Fruit fly (Drosophila melanogaster): Measurements from ENCODE around the gene SP1029.
A peak's percentile ranks its signal among the peaks of the same experiment; 100 is the strongest.

dm6 chr3R:29256811-29257439 is 6.7 kb upstream of the SP1029 start:
- TF ChIP-seq EcR (GFP tag; optimal IDR thresholded peaks at IDR 0.05), result no peak
- TF ChIP-seq CG32121 (GFP tag; IDR thresholded peaks at IDR 0.05), result no peak
- TF ChIP-seq CG9948 (tag; optimal IDR thresholded peaks at IDR 0.05), result peak; percentile 80
- peak; percentile 45; the same call in 1 of the 2 replicates for TF ChIP-seq Ets98B (GFP tag; IDR thresholded peaks at IDR 0.05)
- peak; percentile 61 for TF ChIP-seq CG14655 (GFP tag; optimal IDR thresholded peaks at IDR 0.05)
- peak; percentile 86 for TF ChIP-seq CG4496 (GFP tag; IDR thresholded peaks at IDR 0.05)
- TF ChIP-seq CG12605 (GFP tag; IDR thresholded peaks at IDR 0.05), result peak; percentile 30; the same call in 1 of the 2 replicates
- TF ChIP-seq D1 (tag; optimal IDR thresholded peaks at IDR 0.05), result peak; percentile 31
- TF ChIP-seq CG8301 (tag; optimal IDR thresholded peaks at IDR 0.05), result peak; percentile 38
